Fruit fly (Drosophila melanogaster) whole organism, pupa: Measurements from ENCODE around the gene Vha55.

Source experiments
- CG10348 ChIP-seq: fragments of 200-800 bp; sonication (Bioruptor generic); IDR thresholded peaks from 2 replicates; pipeline ENCODE4 v1.3.6; 2022; ENCODE audit warnings: missing biosample characterization, missing genetic modification characterization
- CG12605 ChIP-seq: fragments of 200-800 bp; sonication (Bioruptor generic); IDR thresholded peaks from 2 replicates; pipeline ENCODE4 v1.3.6; 2022; ENCODE audit warnings: missing biosample characterization, missing genetic modification characterization
- CG13204 ChIP-seq: fragments of 200-800 bp; sonication (Bioruptor generic); optimal IDR thresholded peaks from 2 replicates; lab custom pipeline; 2018; ENCODE audit warnings: missing biosample characterization, mild to moderate bottlenecking, missing genetic modification characterization, moderate library complexity
- CG14655 ChIP-seq: fragments of 200-800 bp; sonication (Bioruptor generic); optimal IDR thresholded peaks from 3 replicates; lab custom pipeline; 2017; ENCODE audit warnings: mild to moderate bottlenecking, missing biosample characterization, missing genetic modification reagents, missing genetic modification characterization
- CG15710 ChIP-seq: fragments of 200-800 bp; sonication (Bioruptor generic); optimal IDR thresholded peaks from 2 replicates; lab custom pipeline; 2018; ENCODE audit warnings: missing biosample characterization, mild to moderate bottlenecking, missing genetic modification characterization, moderate library complexity
- CG17806 ChIP-seq: fragments of 200-800 bp; sonication (Bioruptor generic); optimal IDR thresholded peaks from 2 replicates; lab custom pipeline; 2018; ENCODE audit warnings: missing biosample characterization, mild to moderate bottlenecking, missing genetic modification characterization, moderate library complexity
- CG32121 ChIP-seq: fragments of 200-800 bp; sonication (Bioruptor generic); IDR thresholded peaks from 2 replicates; pipeline ENCODE4 v1.3.6; 2022; ENCODE audit warnings: missing biosample characterization, missing genetic modification characterization
- CG34367 ChIP-seq: fragments of 200-800 bp; sonication (Bioruptor generic); optimal IDR thresholded peaks from 2 replicates; lab custom pipeline; 2018; ENCODE audit warnings: missing biosample characterization, mild to moderate bottlenecking, missing genetic modification characterization
- CG4496 ChIP-seq: fragments of 200-800 bp; sonication (Bioruptor generic); IDR thresholded peaks from 3 replicates; pipeline ENCODE4 v1.3.6; 2022; ENCODE audit warnings: missing biosample characterization, missing genetic modification characterization
- CG8159 ChIP-seq: fragments of 200-800 bp; sonication (Bioruptor generic); optimal IDR thresholded peaks from 3 replicates; lab custom pipeline; 2018; ENCODE audit warnings: missing biosample characterization, mild to moderate bottlenecking, missing genetic modification characterization, moderate library complexity
- CG8301 ChIP-seq: fragments of 200-800 bp; sonication (Bioruptor generic); optimal IDR thresholded peaks from 2 replicates; lab custom pipeline; 2018; ENCODE audit warnings: missing biosample characterization, mild to moderate bottlenecking, missing genetic modification characterization
- CG9948 ChIP-seq: fragments of 200-800 bp; sonication (Bioruptor generic); optimal IDR thresholded peaks from 2 replicates; lab custom pipeline; 2018; ENCODE audit warnings: missing biosample characterization, mild to moderate bottlenecking, missing genetic modification characterization, moderate library complexity
- D1 ChIP-seq: fragments of 200-800 bp; sonication (Bioruptor generic); optimal IDR thresholded peaks from 2 replicates; lab custom pipeline; 2018; ENCODE audit warnings: missing biosample characterization, mild to moderate bottlenecking, missing genetic modification characterization, moderate library complexity
- EcR ChIP-seq: fragments of 200-800 bp; sonication (Bioruptor generic); optimal IDR thresholded peaks from 3 replicates; lab custom pipeline; 2019; ENCODE audit warnings: missing biosample characterization, missing genetic modification characterization, mild to moderate bottlenecking, moderate library complexity, missing genetic modification reagents
- Ets98B ChIP-seq: fragments of 200-800 bp; sonication (Bioruptor generic); IDR thresholded peaks from 2 replicates; pipeline ENCODE4 v1.3.6; 2022; ENCODE audit warnings: missing biosample characterization, missing genetic modification characterization
- Pif1A ChIP-seq: fragments of 200-800 bp; sonication (Bioruptor generic); optimal IDR thresholded peaks from 3 replicates; lab custom pipeline; 2016; ENCODE audit warnings: missing biosample characterization, missing genetic modification characterization
- Pif1B ChIP-seq: fragments of 200-800 bp; sonication (Bioruptor generic); optimal IDR thresholded peaks from 3 replicates; lab custom pipeline; 2016; ENCODE audit warnings: missing biosample characterization, missing genetic modification characterization
- Snoo ChIP-seq: fragments of 200-800 bp; sonication (Bioruptor generic); optimal IDR thresholded peaks from 3 replicates; lab custom pipeline; 2017; ENCODE audit warnings: missing biosample characterization, mild to moderate bottlenecking, missing genetic modification characterization, inconsistent platforms
- fd96Ca ChIP-seq: fragments of 200-800 bp; sonication (Bioruptor generic); IDR thresholded peaks from 3 replicates; pipeline ENCODE4 v1.3.6; 2022; ENCODE audit warnings: missing biosample characterization, missing genetic modification characterization
- gl ChIP-seq: fragments of 200-800 bp; sonication (Bioruptor generic); optimal IDR thresholded peaks from 2 replicates; lab custom pipeline; 2018; ENCODE audit warnings: missing biosample characterization, mild to moderate bottlenecking, missing genetic modification characterization
- rn ChIP-seq: fragments of 200-800 bp; sonication (Bioruptor generic); IDR thresholded peaks from 2 replicates; pipeline ENCODE4 v1.3.6; 2022; ENCODE audit warnings: missing biosample characterization, missing genetic modification characterization

The Vha55 gene

DNA sequence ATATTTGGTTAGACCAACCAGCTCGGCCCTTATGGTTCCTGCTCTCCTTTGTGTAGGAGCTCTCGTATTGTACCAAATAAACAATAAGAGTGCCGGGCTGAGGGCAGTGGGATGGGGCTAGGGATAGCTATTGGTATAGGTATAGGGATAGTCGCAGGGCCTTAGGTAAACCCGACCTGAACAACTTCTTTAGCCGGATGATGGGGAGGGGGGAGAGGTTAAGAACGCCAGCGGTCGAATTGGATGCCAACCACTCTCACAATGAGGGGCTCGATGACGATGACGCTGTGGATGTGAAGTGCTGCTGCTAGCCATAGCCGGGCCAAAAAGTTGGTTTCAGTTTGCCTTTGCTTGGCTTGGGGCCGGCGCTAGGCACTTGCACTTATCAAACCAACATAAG, 19.7 kb upstream of the Vha55 start:
- TF ChIP-seq fd96Ca (0 out of 3 replicates have a peak, but pooled peaks have one; percentile 26), Pif1A (no peak), CG15710 (tag; lab: Kevin White, UChicago) (no peak), CG12605 (no peak)

DNA sequence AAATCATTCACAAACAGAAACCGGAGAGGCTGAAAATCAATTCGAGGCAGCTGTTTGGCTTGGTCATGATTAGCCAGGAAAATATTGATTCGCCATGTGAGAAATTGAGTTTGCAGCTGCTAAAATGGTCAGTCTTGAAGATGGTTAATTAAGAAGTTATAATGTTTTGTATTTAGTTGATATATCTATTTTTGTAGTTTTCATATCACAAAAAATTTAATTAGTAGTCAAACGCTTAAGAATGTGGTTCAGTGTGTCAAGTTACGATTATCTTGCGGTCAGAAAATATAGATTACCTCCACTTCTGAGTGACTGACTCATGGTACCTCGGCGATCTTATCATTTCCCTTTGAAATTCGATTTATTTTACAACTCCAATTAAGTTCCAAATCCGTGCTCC, 19.3 kb upstream of the Vha55 start:
- TF ChIP-seq Ets98B (GFP tag; lab: Robert Waterston, UW), result no peak
- no peak for TF ChIP-seq CG32121 (GFP tag; lab: Robert Waterston, UW)
- no peak for TF ChIP-seq Pif1A
- TF ChIP-seq rn (GFP tag; lab: Robert Waterston, UW), result no peak
- no peak for TF ChIP-seq Pif1B
- TF ChIP-seq CG15710 (tag; lab: Kevin White, UChicago), result no peak
- TF ChIP-seq D1 (tag; lab: Kevin White, UChicago), result no peak
- no peak for TF ChIP-seq CG14655 (GFP tag; lab: Kevin White, UChicago)
- no peak for TF ChIP-seq CG12605
- no peak for TF ChIP-seq EcR (GFP tag; lab: Kevin White, UChicago)
- TF ChIP-seq fd96Ca, result no peak
- no peak for TF ChIP-seq Snoo

DNA sequence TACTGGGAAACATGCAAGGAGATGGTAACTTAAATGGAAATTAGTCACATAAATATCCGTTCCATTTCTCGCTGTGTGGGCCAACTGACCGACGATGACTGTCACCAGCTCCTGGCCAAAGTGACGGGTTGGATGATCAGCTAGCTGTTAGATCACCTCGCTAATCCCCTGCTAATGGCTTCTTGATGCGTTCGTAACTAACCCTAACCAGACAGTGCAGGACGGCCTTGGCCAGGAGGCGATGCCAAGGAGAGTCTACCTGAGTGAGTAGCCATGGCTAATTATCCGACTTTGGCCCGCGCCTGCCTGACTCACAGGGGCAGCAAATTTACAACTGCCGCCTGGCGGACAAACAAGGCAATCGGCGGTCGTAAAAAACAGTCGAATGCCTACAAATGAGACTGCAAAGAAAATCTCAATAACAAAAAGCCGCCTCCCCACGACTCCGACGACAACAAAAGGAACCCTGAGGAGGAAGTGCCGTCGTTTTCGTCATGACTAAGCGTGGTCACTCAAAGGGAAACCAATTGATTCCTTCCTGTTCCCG, 18.2 kb upstream of the Vha55 start:
- TF ChIP-seq CG12605 (no peak), CG13204 (GFP tag; lab: Kevin White, UChicago) (no peak), CG34367 (tag; lab: Kevin White, UChicago) (no peak), CG4496 (no peak)

DNA sequence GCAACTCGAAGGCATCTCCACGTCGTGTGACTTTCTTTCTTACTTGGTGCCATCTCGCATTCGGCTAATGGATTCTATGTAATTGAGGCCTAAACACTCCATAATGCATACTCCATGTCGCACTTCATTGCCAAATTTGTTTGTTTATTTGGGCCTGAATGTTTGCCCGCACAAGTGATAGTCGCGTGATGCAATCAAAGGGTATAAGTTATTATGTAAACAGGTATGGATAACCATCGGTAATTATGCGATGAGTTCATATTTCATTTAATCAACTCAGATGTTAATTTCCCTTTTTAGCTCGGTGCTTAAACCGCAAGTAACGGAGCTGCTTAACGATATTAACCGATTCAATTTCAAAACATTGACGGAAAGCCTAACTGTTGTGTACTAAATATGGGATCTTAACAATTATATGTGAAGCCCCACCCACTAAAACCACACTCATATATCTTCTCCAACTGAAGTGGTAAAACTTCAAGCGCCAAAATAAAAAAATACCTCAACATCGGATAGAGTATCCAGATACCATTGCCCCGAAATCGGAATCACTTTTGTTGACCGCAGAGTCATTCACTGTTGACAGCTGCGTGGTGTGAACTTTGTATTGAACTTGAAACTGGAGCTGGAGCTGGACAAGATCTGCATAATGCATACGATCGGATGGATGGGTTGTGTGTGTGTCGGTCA, 17.1 kb upstream of the Vha55 start:
- TF ChIP-seq Pif1A (peak; percentile 27), Ets98B (GFP tag; lab: Robert Waterston, UW) (no peak), CG10348 (GFP tag; lab: Robert Waterston, UW) (no peak), EcR (GFP tag; lab: Kevin White, UChicago) (peak; percentile 61), CG4496 (no peak), CG12605 (no peak), CG8159 (tag; lab: Kevin White, UChicago) (peak; percentile 9), CG15710 (tag; lab: Kevin White, UChicago) (no peak), gl (tag; lab: Kevin White, UChicago) (no peak), Pif1B (no peak), fd96Ca (no peak), CG17806 (no peak), Snoo (no peak), CG14655 (GFP tag; lab: Kevin White, UChicago) (no peak), rn (GFP tag; lab: Robert Waterston, UW) (no peak), CG13204 (GFP tag; lab: Kevin White, UChicago) (no peak), D1 (tag; lab: Kevin White, UChicago) (no peak), CG8301 (tag; lab: Kevin White, UChicago) (no peak), CG32121 (GFP tag; lab: Robert Waterston, UW) (no peak), CG34367 (tag; lab: Kevin White, UChicago) (no peak), CG9948 (tag; lab: Kevin White, UChicago) (no peak)
- TF ChIP-seq, all 21 proteins: peak for 3

DNA sequence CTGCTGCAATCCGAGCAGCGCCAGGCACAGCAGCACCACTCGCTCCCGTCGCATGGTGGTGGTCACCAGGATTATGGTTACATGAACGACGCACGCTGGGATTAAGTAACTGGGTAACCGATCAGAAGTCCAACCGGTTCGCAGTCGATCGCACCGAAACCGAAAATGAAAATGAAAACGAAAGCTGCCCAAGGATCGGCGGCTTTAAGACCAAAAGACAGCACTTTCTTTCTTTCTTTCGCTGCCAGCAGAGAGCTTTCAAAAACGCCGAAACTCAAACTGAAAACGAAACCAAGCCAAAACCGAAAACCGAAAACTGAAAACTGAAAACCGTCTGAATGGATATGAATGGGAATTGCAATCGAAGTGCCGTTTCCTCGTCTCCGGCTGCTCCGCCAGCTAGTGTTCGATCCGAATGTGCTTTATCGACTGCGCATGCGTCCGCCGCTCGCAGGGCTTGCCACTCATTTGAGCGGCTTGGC, 14.5 kb upstream of the Vha55 start, which contains the start of gene CG6753:
TSS of gene CG6753 (minus strand) at position 432 of the 482 bp plus-strand sequence.
- TF ChIP-seq Snoo (no peak), CG13204 (GFP tag; lab: Kevin White, UChicago) (no peak), CG10348 (GFP tag; lab: Robert Waterston, UW) (no peak), CG34367 (tag; lab: Kevin White, UChicago) (no peak), D1 (tag; lab: Kevin White, UChicago) (no peak), CG8159 (tag; lab: Kevin White, UChicago) (no peak), Ets98B (GFP tag; lab: Robert Waterston, UW) (no peak), Pif1B (no peak), CG9948 (tag; lab: Kevin White, UChicago) (no peak), CG12605 (no peak), CG14655 (GFP tag; lab: Kevin White, UChicago) (no peak), CG4496 (no peak)

DNA sequence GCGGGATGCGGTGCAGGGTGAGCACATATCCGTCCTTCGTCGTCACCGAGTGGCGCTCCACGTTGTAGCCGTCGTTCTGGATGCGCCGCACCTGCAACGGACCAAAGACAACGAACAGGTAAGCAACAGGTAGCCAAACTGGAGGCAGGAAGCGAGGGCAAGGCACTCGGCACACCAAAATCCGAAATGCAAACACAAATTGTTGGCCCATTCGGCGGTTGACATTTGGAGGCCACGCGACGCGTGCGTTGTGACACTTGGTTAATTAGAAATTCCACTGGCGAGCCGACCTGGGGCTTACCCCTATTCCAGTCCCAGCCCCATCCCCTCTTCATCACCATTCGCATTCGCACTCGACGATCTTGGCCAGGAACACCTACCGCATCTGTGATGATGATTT, 14.0 kb upstream of the Vha55 start:
- TF ChIP-seq D1 (tag; lab: Kevin White, UChicago) (no peak), CG8301 (tag; lab: Kevin White, UChicago) (no peak), gl (tag; lab: Kevin White, UChicago) (no peak)

DNA sequence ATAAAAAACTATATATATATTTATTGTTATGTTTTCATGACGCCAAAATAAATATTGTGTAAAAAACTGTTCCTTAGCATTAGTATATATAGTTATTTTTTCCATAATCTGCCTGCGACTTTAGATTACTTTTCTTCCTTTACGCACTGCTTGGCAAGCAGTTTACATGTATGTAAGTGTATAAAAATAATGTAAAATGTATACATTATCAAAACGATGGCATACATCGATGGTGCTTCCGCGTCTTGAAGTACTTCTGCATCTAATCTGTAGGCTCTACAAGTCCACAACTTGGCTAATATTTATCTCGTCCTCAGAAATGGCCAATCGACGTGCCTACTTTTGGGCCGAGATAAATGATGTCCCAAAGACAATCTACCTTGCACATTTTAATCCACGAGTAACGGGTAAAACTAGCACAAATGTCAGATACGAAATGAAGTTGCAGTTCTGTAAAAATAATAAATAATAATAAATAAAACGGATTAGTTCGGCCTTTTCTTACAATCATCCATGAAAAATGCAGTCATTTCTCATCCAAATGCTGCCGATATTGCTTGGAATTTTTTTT, 10.4 kb upstream of the Vha55 start, which contains the start of gene CG11608:
TSS of gene CG11608 (plus strand) at position 521 of the 571 bp plus-strand sequence.
- no peak for TF ChIP-seq Snoo
- no peak for TF ChIP-seq D1 (tag; lab: Kevin White, UChicago)
- no peak for TF ChIP-seq CG8301 (tag; lab: Kevin White, UChicago)
- no peak for TF ChIP-seq CG13204 (GFP tag; lab: Kevin White, UChicago)
- TF ChIP-seq Pif1B, result no peak
- TF ChIP-seq CG17806, result no peak
- no peak for TF ChIP-seq Pif1A
- TF ChIP-seq Ets98B (GFP tag; lab: Robert Waterston, UW), result no peak
- TF ChIP-seq rn (GFP tag; lab: Robert Waterston, UW), result no peak
- TF ChIP-seq CG4496, result no peak
- no peak for TF ChIP-seq fd96Ca
- no peak for TF ChIP-seq CG32121 (GFP tag; lab: Robert Waterston, UW)
- no peak for TF ChIP-seq CG34367 (tag; lab: Kevin White, UChicago)
- TF ChIP-seq CG10348 (GFP tag; lab: Robert Waterston, UW), result no peak
- TF ChIP-seq CG9948 (tag; lab: Kevin White, UChicago), result no peak
